Fruit fly (Drosophila melanogaster) whole organism, embryonic: ENCODE results near the gene Notum.
A peak's percentile ranks its signal among the peaks of the same experiment; 100 is the strongest.

Experiments
- CG11398 ChIP-seq: fragments of 200-800 bp; sonication (Bioruptor generic); optimal IDR thresholded peaks from 2 replicates; lab custom pipeline; 2016; ENCODE audit warnings: missing biosample characterization, missing genetic modification characterization
- CG12219 ChIP-seq: fragments of 200-800 bp; sonication (Bioruptor generic); optimal IDR thresholded peaks from 3 replicates; lab custom pipeline; 2018; ENCODE audit warnings: missing biosample characterization, mild to moderate bottlenecking, missing genetic modification characterization
- CG12391 ChIP-seq: fragments of 200-800 bp; sonication (Bioruptor generic); optimal IDR thresholded peaks from 3 replicates; lab custom pipeline; 2018; ENCODE audit warnings: missing biosample characterization, mild to moderate bottlenecking, missing genetic modification characterization, moderate library complexity
- CG15479 ChIP-seq: fragments of 200-800 bp; sonication (Bioruptor generic); optimal IDR thresholded peaks from 3 replicates; lab custom pipeline; 2019; ENCODE audit warnings: missing biosample characterization, mild to moderate bottlenecking, missing genetic modification characterization, moderate library complexity
- CG15514 ChIP-seq: fragments of 200-800 bp; sonication (Bioruptor generic); optimal IDR thresholded peaks from 3 replicates; lab custom pipeline; 2017; ENCODE audit warnings: missing biosample characterization, missing genetic modification characterization, mild to moderate bottlenecking, moderate library complexity, missing genetic modification reagents
- CG15601 ChIP-seq: fragments of 200-800 bp; sonication (Bioruptor generic); optimal IDR thresholded peaks from 3 replicates; lab custom pipeline; 2019; ENCODE audit warnings: missing biosample characterization, mild to moderate bottlenecking, missing genetic modification characterization, moderate library complexity
- CG17328 ChIP-seq: fragments of 200-800 bp; sonication (Bioruptor generic); IDR thresholded peaks from 2 replicates; pipeline ENCODE4 v1.3.6; 2022; ENCODE audit warnings: missing biosample characterization, missing genetic modification characterization
- CG17568 ChIP-seq: fragments of 200-800 bp; sonication (Bioruptor generic); optimal IDR thresholded peaks from 2 replicates; lab custom pipeline; 2018; ENCODE audit warnings: missing biosample characterization, mild to moderate bottlenecking, missing genetic modification characterization, moderate library complexity
- CG3838 ChIP-seq: fragments of 200-800 bp; sonication (Bioruptor generic); optimal IDR thresholded peaks from 3 replicates; lab custom pipeline; 2016; ENCODE audit warnings: missing biosample characterization, missing genetic modification characterization
- CG3847 ChIP-seq: fragments of 200-800 bp; sonication (Bioruptor generic); IDR thresholded peaks from 2 replicates; pipeline ENCODE4 v1.3.6; 2022; ENCODE audit warnings: missing biosample characterization, missing genetic modification characterization
- CG43689 ChIP-seq: fragments of 200-800 bp; sonication (Bioruptor generic); IDR thresholded peaks from 2 replicates; pipeline ENCODE4 v1.3.6; 2022; ENCODE audit warnings: missing biosample characterization, missing genetic modification characterization
- CG4424 ChIP-seq: fragments of 200-800 bp; sonication (Bioruptor generic); optimal IDR thresholded peaks from 3 replicates; lab custom pipeline; 2016; ENCODE audit warnings: missing biosample characterization, missing genetic modification characterization
- CG4854 ChIP-seq: fragments of 200-800 bp; sonication (Bioruptor generic); optimal IDR thresholded peaks from 2 replicates; lab custom pipeline; 2016; ENCODE audit warnings: missing biosample characterization, missing genetic modification characterization, inconsistent platforms
- CG5180 ChIP-seq: fragments of 200-800 bp; sonication (Bioruptor generic); optimal IDR thresholded peaks from 3 replicates; lab custom pipeline; 2017; ENCODE audit warnings: missing biosample characterization, missing genetic modification characterization, mild to moderate bottlenecking, moderate library complexity, missing genetic modification reagents
- CG6654 ChIP-seq: fragments of 200-800 bp; sonication (Bioruptor generic); optimal IDR thresholded peaks from 2 replicates; lab custom pipeline; 2017; ENCODE audit warnings: missing biosample characterization, mild to moderate bottlenecking, missing genetic modification characterization
- CG7928 ChIP-seq: fragments of 200-800 bp; sonication (Bioruptor generic); optimal IDR thresholded peaks from 2 replicates; lab custom pipeline; 2017; ENCODE audit warnings: missing biosample characterization, mild to moderate bottlenecking, missing genetic modification characterization
- CG8281 ChIP-seq: fragments of 200-800 bp; sonication (Bioruptor generic); optimal IDR thresholded peaks from 2 replicates; lab custom pipeline; 2018; ENCODE audit warnings: missing biosample characterization, mild to moderate bottlenecking, missing genetic modification characterization, moderate library complexity
- CG8388 ChIP-seq: fragments of 200-800 bp; sonication (Bioruptor generic); optimal IDR thresholded peaks from 2 replicates; lab custom pipeline; 2019; ENCODE audit warnings: missing biosample characterization, mild to moderate bottlenecking, missing genetic modification characterization, moderate library complexity
- CG8924 ChIP-seq: fragments of 200-800 bp; optimal IDR thresholded peaks from 3 replicates; lab custom pipeline; 2019; ENCODE audit warnings: missing biosample characterization, mild to moderate bottlenecking, missing genetic modification characterization, moderate library complexity
- CG9215 ChIP-seq: fragments of 200-800 bp; sonication (Bioruptor generic); IDR thresholded peaks from 2 replicates; pipeline ENCODE4 v1.3.6; 2022; ENCODE audit warnings: missing biosample characterization, missing genetic modification characterization
- CrebB ChIP-seq: fragments of 200-800 bp; sonication (Bioruptor generic); optimal IDR thresholded peaks from 3 replicates; lab custom pipeline; 2018; ENCODE audit warnings: missing biosample characterization, mild to moderate bottlenecking, missing genetic modification characterization
- Dp ChIP-seq: fragments of 200-800 bp; sonication (Bioruptor generic); optimal IDR thresholded peaks from 2 replicates; lab custom pipeline; 2018; ENCODE audit warnings: missing biosample characterization, mild to moderate bottlenecking, missing genetic modification characterization, moderate library complexity
- Ets97D ChIP-seq: fragments of 200-800 bp; sonication (Bioruptor generic); optimal IDR thresholded peaks from 3 replicates; lab custom pipeline; 2016; ENCODE audit warnings: missing biosample characterization, missing genetic modification characterization
- Fer1 ChIP-seq: fragments of 200-800 bp; sonication (Bioruptor generic); optimal IDR thresholded peaks from 2 replicates; lab custom pipeline; 2017; ENCODE audit warnings: missing biosample characterization, mild to moderate bottlenecking, missing genetic modification characterization
- HLHmδ ChIP-seq: fragments of 200-800 bp; sonication (Bioruptor generic); optimal IDR thresholded peaks from 2 replicates; lab custom pipeline; 2018; ENCODE audit warnings: missing biosample characterization, mild to moderate bottlenecking, missing genetic modification characterization, moderate library complexity
- Neu2 ChIP-seq: fragments of 200-800 bp; sonication (Bioruptor generic); optimal IDR thresholded peaks from 3 replicates; lab custom pipeline; 2016; ENCODE audit warnings: missing biosample characterization, missing genetic modification characterization, borderline replicate concordance
- Side ChIP-seq: fragments of 200-800 bp; sonication (Bioruptor generic); optimal IDR thresholded peaks from 2 replicates; lab custom pipeline; 2016; ENCODE audit warnings: missing biosample characterization, missing genetic modification characterization
- Spps ChIP-seq: fragments of 200-800 bp; sonication (Bioruptor generic); optimal IDR thresholded peaks from 2 replicates; lab custom pipeline; 2018; ENCODE audit warnings: missing biosample characterization, mild to moderate bottlenecking, missing genetic modification characterization
- Sry-β ChIP-seq: fragments of 200-800 bp; sonication (Bioruptor generic); optimal IDR thresholded peaks from 2 replicates; lab custom pipeline; 2018; ENCODE audit warnings: missing biosample characterization, mild to moderate bottlenecking, missing genetic modification characterization, moderate library complexity
- ac ChIP-seq: fragments of 200-800 bp; sonication (Bioruptor generic); optimal IDR thresholded peaks from 3 replicates; lab custom pipeline; 2017; ENCODE audit warnings: missing biosample characterization, mild to moderate bottlenecking, missing genetic modification characterization
- ash1 ChIP-seq: fragments of 200-800 bp; sonication (Bioruptor generic); optimal IDR thresholded peaks from 2 replicates; lab custom pipeline; 2018; ENCODE audit warnings: missing biosample characterization, mild to moderate bottlenecking, missing genetic modification characterization
- bcd ChIP-seq: fragments of 200-800 bp; sonication (Bioruptor generic); optimal IDR thresholded peaks from 2 replicates; lab custom pipeline; 2017; ENCODE audit warnings: missing biosample characterization, mild to moderate bottlenecking, missing genetic modification characterization
- cad ChIP-seq: fragments of >200 bp; optimal IDR thresholded peaks from 2 replicates; lab custom pipeline; 2017; ENCODE audit warnings: missing biosample characterization, missing genetic modification characterization
- dimm ChIP-seq: fragments of 200-800 bp; sonication (Bioruptor generic); IDR thresholded peaks from 2 replicates; pipeline ENCODE4 v1.3.6; 2022; ENCODE audit warnings: missing biosample characterization, missing genetic modification characterization
- dmrt11E ChIP-seq: fragments of 200-800 bp; sonication (Bioruptor generic); optimal IDR thresholded peaks from 3 replicates; lab custom pipeline; 2018; ENCODE audit warnings: missing biosample characterization, mild to moderate bottlenecking, missing genetic modification characterization, moderate library complexity
- exex ChIP-seq: fragments of 200-800 bp; sonication (Bioruptor generic); optimal IDR thresholded peaks from 4 replicates; lab custom pipeline; 2018; ENCODE audit warnings: missing biosample characterization, mild to moderate bottlenecking, missing genetic modification characterization, moderate library complexity
- gem ChIP-seq: fragments of 200-800 bp; sonication (Bioruptor generic); optimal IDR thresholded peaks from 2 replicates; lab custom pipeline; 2019; ENCODE audit warnings: missing biosample characterization, mild to moderate bottlenecking, missing genetic modification characterization, moderate library complexity
- klu ChIP-seq: fragments of 200-800 bp; sonication (Bioruptor generic); IDR thresholded peaks from 2 replicates; pipeline ENCODE4 v1.3.6; 2022; ENCODE audit warnings: missing biosample characterization, missing genetic modification characterization
- lab ChIP-seq: fragments of 200-800 bp; sonication (Bioruptor generic); optimal IDR thresholded peaks from 3 replicates; lab custom pipeline; 2017; ENCODE audit warnings: missing biosample characterization, missing genetic modification characterization, mild to moderate bottlenecking, moderate library complexity, missing genetic modification reagents
- lbe ChIP-seq: fragments of 200-800 bp; sonication (Bioruptor generic); optimal IDR thresholded peaks from 2 replicates; lab custom pipeline; 2016; ENCODE audit warnings: missing biosample characterization, mild to moderate bottlenecking, missing genetic modification characterization
- lmd ChIP-seq: fragments of 200-800 bp; sonication (Bioruptor generic); IDR thresholded peaks from 2 replicates; pipeline ENCODE4 v1.3.6; 2022; ENCODE audit warnings: missing biosample characterization, missing genetic modification characterization
- otp ChIP-seq: fragments of 200-800 bp; sonication (Bioruptor generic); IDR thresholded peaks from 3 replicates; pipeline ENCODE4, ENCODE4 v1.3.6; 2022; ENCODE audit warnings: missing biosample characterization, missing genetic modification characterization
- pzg ChIP-seq: fragments of 200-800 bp; sonication (Bioruptor generic); optimal IDR thresholded peaks from 3 replicates; lab custom pipeline; 2018; ENCODE audit warnings: missing biosample characterization, mild to moderate bottlenecking, missing genetic modification characterization, moderate library complexity
- salm ChIP-seq: fragments of 200-800 bp; sonication (Bioruptor generic); optimal IDR thresholded peaks from 2 replicates; lab custom pipeline; 2018; ENCODE audit warnings: missing biosample characterization, mild to moderate bottlenecking, missing genetic modification characterization
- scrt ChIP-seq: fragments of 200-800 bp; sonication (Bioruptor generic); optimal IDR thresholded peaks from 2 replicates; lab custom pipeline; 2018; ENCODE audit warnings: missing biosample characterization, mild to moderate bottlenecking, missing genetic modification characterization, moderate library complexity
- sima ChIP-seq: fragments of 200-800 bp; sonication (Bioruptor generic); optimal IDR thresholded peaks from 2 replicates; lab custom pipeline; 2016; ENCODE audit warnings: missing biosample characterization, missing genetic modification characterization
- ssp ChIP-seq: fragments of 200-800 bp; sonication (Bioruptor generic); IDR thresholded peaks from 2 replicates; pipeline ENCODE4 v1.3.6; 2022; ENCODE audit warnings: missing biosample characterization, missing genetic modification characterization
- stwl ChIP-seq: fragments of 200-800 bp; sonication (Bioruptor generic); optimal IDR thresholded peaks from 3 replicates; lab custom pipeline; 2018; ENCODE audit warnings: missing biosample characterization, mild to moderate bottlenecking, missing genetic modification characterization, moderate library complexity
- toy ChIP-seq: fragments of 200-800 bp; sonication (Bioruptor generic); IDR thresholded peaks from 2 replicates; pipeline ENCODE4 v1.3.6; 2022; ENCODE audit warnings: missing biosample characterization, missing genetic modification characterization
- trem ChIP-seq: fragments of 200-800 bp; optimal IDR thresholded peaks from 3 replicates; lab custom pipeline; 2019; ENCODE audit warnings: missing biosample characterization, mild to moderate bottlenecking, missing genetic modification characterization, moderate library complexity

Notum gene

dm6 chr3L:16027163-16027633 lies 3.9 kb downstream of the Notum start (continued):
- TF ChIP-seq otp (GFP tag; lab: Robert Waterston, UW) (0 out of 3 replicates have a peak, but pooled peaks have one; percentile 11), ssp (GFP tag; lab: Robert Waterston, UW) (no peak), CrebB (tag; lab: Kevin White, UChicago) (no peak), ash1 (no peak), lab (peak; percentile 71), Sry-β (GFP tag; lab: Kevin White, UChicago) (peak; percentile 41), toy (GFP tag; lab: Robert Waterston, UW) (no peak), CG4424 (peak; percentile 37), CG3838 (GFP tag; lab: Kevin White, UChicago) (no peak), gem (tag; lab: Kevin White, UChicago) (peak; percentile 23), bcd (GFP tag; lab: Kevin White, UChicago) (peak; percentile 51), CG3847 (GFP tag; lab: Robert Waterston, UW) (peak; percentile 49), CG12219 (GFP tag; lab: Kevin White, UChicago) (no peak), ac (GFP tag; lab: Kevin White, UChicago) (peak; percentile 74), CG12391 (tag; lab: Kevin White, UChicago) (peak; percentile 15), Dp (GFP tag; lab: Kevin White, UChicago) (no peak), scrt (GFP tag; lab: Kevin White, UChicago) (peak; percentile 13), dmrt11E (tag; lab: Kevin White, UChicago) (peak; percentile 43), Neu2 (no peak), CG8281 (tag; lab: Kevin White, UChicago) (peak; percentile 14), CG43689 (GFP tag; lab: Robert Waterston, UW) (no peak), lbe (GFP tag; lab: Kevin White, UChicago) (no peak), sima (GFP tag; lab: Kevin White, UChicago) (no peak), CG5180 (GFP tag; lab: Kevin White, UChicago) (peak; percentile 64), HLHmδ (peak; percentile 68), cad (GFP tag; lab: Kevin White, UChicago) (no peak), Fer1 (no peak), Side (peak; percentile 16), exex (tag; lab: Kevin White, UChicago) (no peak), lmd (GFP tag; lab: Robert Waterston, UW) (peak; percentile 35; the same call in 1 of the 2 replicates), CG11398 (GFP tag; lab: Kevin White, UChicago) (peak; percentile 49), CG4854 (GFP tag; lab: Kevin White, UChicago) (no peak), CG15479 (GFP tag; lab: Kevin White, UChicago) (peak; percentile 3), Spps (tag; lab: Kevin White, UChicago) (peak; percentile 8), klu (no peak), stwl (tag; lab: Kevin White, UChicago) (no peak), CG7928 (GFP tag; lab: Kevin White, UChicago) (no peak), salm (tag; lab: Kevin White, UChicago) (no peak), Ets97D (GFP tag; lab: Kevin White, UChicago) (peak; percentile 26), CG9215 (no peak), CG17328 (GFP tag; lab: Robert Waterston, UW) (no peak), CG15601 (tag; lab: Kevin White, UChicago) (peak; percentile 65), trem (tag; lab: Kevin White, UChicago) (no peak), dimm (no peak), CG6654 (GFP tag; lab: Kevin White, UChicago) (no peak), pzg (GFP tag; lab: Kevin White, UChicago) (no peak), CG15514 (GFP tag; lab: Kevin White, UChicago) (peak; percentile 50), CG8388 (GFP tag; lab: Kevin White, UChicago) (no peak), CG8924 (tag; lab: Kevin White, UChicago) (peak; percentile 10), CG17568 (peak; percentile 70)
